Fruit fly (Drosophila melanogaster) whole organism, embryonic: ENCODE results near the gene CG11350.
A peak's percentile ranks its signal among the peaks of the same experiment; 100 is the strongest.

Experiments used
- Asciz ChIP-seq: fragments of 200-800 bp; sonication (Bioruptor generic); optimal IDR thresholded peaks from 2 replicates; lab custom pipeline; 2017; ENCODE audit warnings: missing biosample characterization, mild to moderate bottlenecking, missing genetic modification characterization, missing genetic modification reagents
- BEAF-32 ChIP-seq: fragments of 200-800 bp; sonication (Bioruptor generic); optimal IDR thresholded peaks from 3 replicates; lab custom pipeline; 2017; ENCODE audit warnings: missing biosample characterization, missing genetic modification characterization, mild to moderate bottlenecking, moderate library complexity, missing genetic modification reagents
- Bgb ChIP-seq: fragments of 200-800 bp; sonication (Bioruptor generic); IDR thresholded peaks from 2 replicates; pipeline ENCODE4 v1.3.6; 2022; ENCODE audit warnings: missing biosample characterization, missing genetic modification characterization; ENCODE audit not compliant: partially characterized antibody
- Blimp-1 ChIP-seq: fragments of 200-800 bp; sonication (Bioruptor generic); optimal IDR thresholded peaks from 3 replicates; lab custom pipeline; 2018; ENCODE audit warnings: missing biosample characterization, missing genetic modification characterization, mild to moderate bottlenecking, moderate library complexity, missing genetic modification reagents
- CG10431 ChIP-seq: fragments of 200-800 bp; sonication (Bioruptor generic); optimal IDR thresholded peaks from 3 replicates; lab custom pipeline; 2018; ENCODE audit warnings: missing biosample characterization, mild to moderate bottlenecking, missing genetic modification characterization
- CG11085 ChIP-seq: fragments of 200-800 bp; sonication (Bioruptor generic); IDR thresholded peaks from 2 replicates; pipeline ENCODE4 v1.3.6; 2022; ENCODE audit warnings: missing biosample characterization, missing genetic modification characterization
- CG11398 ChIP-seq: fragments of 200-800 bp; sonication (Bioruptor generic); optimal IDR thresholded peaks from 2 replicates; lab custom pipeline; 2016; ENCODE audit warnings: missing biosample characterization, missing genetic modification characterization
- CG11696 ChIP-seq: fragments of 200-800 bp; sonication (Bioruptor generic); IDR thresholded peaks from 2 replicates; pipeline ENCODE4 v1.3.6; 2022; ENCODE audit warnings: missing biosample characterization, missing genetic modification characterization
- CG12071 ChIP-seq: fragments of 200-800 bp; sonication (Bioruptor generic); optimal IDR thresholded peaks from 3 replicates; lab custom pipeline; 2018; ENCODE audit warnings: missing biosample characterization, mild to moderate bottlenecking, missing genetic modification characterization
- CG14667 ChIP-seq: fragments of 200-800 bp; sonication (Bioruptor generic); IDR thresholded peaks from 2 replicates; pipeline ENCODE4 v1.3.6; 2022; ENCODE audit warnings: missing biosample characterization, missing genetic modification characterization
- CG14860 ChIP-seq: fragments of 200-800 bp; sonication (Bioruptor generic); IDR thresholded peaks from 3 replicates; pipeline ENCODE4 v1.3.6; 2022; ENCODE audit warnings: missing biosample characterization, missing genetic modification characterization; ENCODE audit not compliant: partially characterized antibody
- CG15073 ChIP-seq: fragments of 200-800 bp; sonication (Bioruptor generic); optimal IDR thresholded peaks from 2 replicates; lab custom pipeline; 2016; ENCODE audit warnings: missing biosample characterization, missing genetic modification characterization
- CG15269 ChIP-seq: fragments of 200-800 bp; sonication (Bioruptor generic); optimal IDR thresholded peaks from 2 replicates; lab custom pipeline; 2018; ENCODE audit warnings: missing biosample characterization, mild to moderate bottlenecking, missing genetic modification characterization, moderate library complexity
- CG1647 ChIP-seq: fragments of 200-800 bp; sonication (Bioruptor generic); optimal IDR thresholded peaks from 3 replicates; lab custom pipeline; 2016; ENCODE audit warnings: missing biosample characterization, missing genetic modification characterization
- CG17186 ChIP-seq: fragments of 200-800 bp; sonication (Bioruptor generic); optimal IDR thresholded peaks from 3 replicates; lab custom pipeline; 2017; ENCODE audit warnings: missing biosample characterization, missing genetic modification reagents, missing genetic modification characterization
- CG17612 ChIP-seq: fragments of 200-800 bp; sonication (Bioruptor generic); IDR thresholded peaks from 2 replicates; pipeline ENCODE4 v1.3.6; 2022; ENCODE audit warnings: missing biosample characterization, missing genetic modification characterization
- CG17802 ChIP-seq: fragments of 200-800 bp; sonication (Bioruptor generic); optimal IDR thresholded peaks from 2 replicates; lab custom pipeline; 2018; ENCODE audit warnings: missing biosample characterization, mild to moderate bottlenecking, missing genetic modification characterization, moderate library complexity
- CG17912 ChIP-seq: fragments of 200-800 bp; sonication (Bioruptor generic); optimal IDR thresholded peaks from 2 replicates; lab custom pipeline; 2018; ENCODE audit warnings: missing biosample characterization, mild to moderate bottlenecking, missing genetic modification characterization
- CG2116 ChIP-seq: fragments of 200-800 bp; sonication (Bioruptor generic); optimal IDR thresholded peaks from 3 replicates; lab custom pipeline; 2018; ENCODE audit warnings: missing biosample characterization, mild to moderate bottlenecking, missing genetic modification characterization
- CG31388 ChIP-seq: fragments of 200-800 bp; sonication (Bioruptor generic); optimal IDR thresholded peaks from 2 replicates; lab custom pipeline; 2016; ENCODE audit warnings: missing biosample characterization, missing genetic modification characterization
- CG34376 ChIP-seq: fragments of 200-800 bp; sonication (Bioruptor generic); optimal IDR thresholded peaks from 2 replicates; lab custom pipeline; 2018; ENCODE audit warnings: missing biosample characterization, mild to moderate bottlenecking, missing genetic modification characterization
- CG34422 ChIP-seq: fragments of 200-800 bp; sonication (Bioruptor generic); IDR thresholded peaks from 3 replicates; pipeline ENCODE4 v1.3.6; 2022; ENCODE audit warnings: missing biosample characterization, missing genetic modification characterization
- CG43689 ChIP-seq: fragments of 200-800 bp; sonication (Bioruptor generic); IDR thresholded peaks from 2 replicates; pipeline ENCODE4 v1.3.6; 2022; ENCODE audit warnings: missing biosample characterization, missing genetic modification characterization
- CG4707 ChIP-seq: fragments of 200-800 bp; sonication (Bioruptor generic); optimal IDR thresholded peaks from 2 replicates; lab custom pipeline; 2018; ENCODE audit warnings: missing biosample characterization, mild to moderate bottlenecking, missing genetic modification characterization, moderate library complexity
- CG6654 ChIP-seq: fragments of 200-800 bp; sonication (Bioruptor generic); optimal IDR thresholded peaks from 2 replicates; lab custom pipeline; 2017; ENCODE audit warnings: missing biosample characterization, mild to moderate bottlenecking, missing genetic modification characterization
- CG7786 ChIP-seq: fragments of 200-800 bp; sonication (Bioruptor generic); optimal IDR thresholded peaks from 2 replicates; lab custom pipeline; 2016; ENCODE audit warnings: missing biosample characterization, missing genetic modification characterization
- CG7963 ChIP-seq: fragments of 200-800 bp; sonication (Bioruptor generic); IDR thresholded peaks from 3 replicates; pipeline ENCODE4 v1.3.6; 2022; ENCODE audit warnings: missing biosample characterization, missing genetic modification characterization; ENCODE audit not compliant: partially characterized antibody
- CG8089 ChIP-seq: fragments of 200-800 bp; sonication (Bioruptor generic); optimal IDR thresholded peaks from 3 replicates; lab custom pipeline; 2016; ENCODE audit warnings: missing biosample characterization, missing genetic modification characterization
- CG8478 ChIP-seq: fragments of >200 bp; optimal IDR thresholded peaks from 2 replicates; lab custom pipeline; 2018
- CG9609 ChIP-seq: fragments of 200-800 bp; sonication (Bioruptor generic); optimal IDR thresholded peaks from 3 replicates; lab custom pipeline; 2016; ENCODE audit warnings: missing biosample characterization, missing genetic modification characterization
- CG9876 ChIP-seq: fragments of 200-800 bp; sonication (Bioruptor generic); optimal IDR thresholded peaks from 2 replicates; lab custom pipeline; 2016; ENCODE audit warnings: missing biosample characterization, missing genetic modification characterization
- CG9932 ChIP-seq: fragments of 200-800 bp; sonication (Bioruptor generic); IDR thresholded peaks from 2 replicates; pipeline ENCODE4 v1.3.6; 2022; ENCODE audit warnings: missing biosample characterization, missing genetic modification characterization
- Dip3 ChIP-seq: fragments of 200-800 bp; sonication (Bioruptor generic); optimal IDR thresholded peaks from 3 replicates; lab custom pipeline; 2016; ENCODE audit warnings: missing biosample characterization, missing genetic modification characterization
- Dp ChIP-seq: fragments of 200-800 bp; sonication (Bioruptor generic); optimal IDR thresholded peaks from 2 replicates; lab custom pipeline; 2018; ENCODE audit warnings: missing biosample characterization, mild to moderate bottlenecking, missing genetic modification characterization, moderate library complexity
- Nf-YC ChIP-seq: fragments of 200-800 bp; optimal IDR thresholded peaks from 3 replicates; lab custom pipeline; 2019; ENCODE audit warnings: missing biosample characterization, mild to moderate bottlenecking, missing genetic modification characterization, moderate library complexity
- Sox102F ChIP-seq: fragments of 200-800 bp; sonication (Bioruptor generic); optimal IDR thresholded peaks from 2 replicates; lab custom pipeline; 2018; ENCODE audit warnings: missing biosample characterization, mild to moderate bottlenecking, missing genetic modification characterization, moderate library complexity
- Xbp1 ChIP-seq: fragments of 200-800 bp; sonication (Bioruptor generic); optimal IDR thresholded peaks from 3 replicates; lab custom pipeline; 2016; ENCODE audit warnings: missing biosample characterization, mild to moderate bottlenecking, missing genetic modification characterization
- ac ChIP-seq: fragments of 200-800 bp; sonication (Bioruptor generic); optimal IDR thresholded peaks from 3 replicates; lab custom pipeline; 2017; ENCODE audit warnings: missing biosample characterization, mild to moderate bottlenecking, missing genetic modification characterization
- bab2 ChIP-seq: fragments of 200-800 bp; sonication (Bioruptor generic); optimal IDR thresholded peaks from 2 replicates; lab custom pipeline; 2016; ENCODE audit warnings: missing biosample characterization, missing genetic modification characterization
- fd102C ChIP-seq: fragments of 200-800 bp; sonication (Bioruptor generic); optimal IDR thresholded peaks from 2 replicates; lab custom pipeline; 2018; ENCODE audit warnings: missing biosample characterization, mild to moderate bottlenecking, missing genetic modification characterization, moderate library complexity
- insv ChIP-seq, 2 experiments: fragments of 200-800 bp; sonication (Bioruptor generic); optimal IDR thresholded peaks; 3 replicates each; lab custom pipeline; 2016 to 2018; ENCODE audit warnings: missing biosample characterization in 2 of 2, missing genetic modification characterization in 2 of 2
- lab ChIP-seq: fragments of 200-800 bp; sonication (Bioruptor generic); optimal IDR thresholded peaks from 3 replicates; lab custom pipeline; 2017; ENCODE audit warnings: missing biosample characterization, missing genetic modification characterization, mild to moderate bottlenecking, moderate library complexity, missing genetic modification reagents
- mam ChIP-seq: fragments of 200-800 bp; sonication (Bioruptor generic); optimal IDR thresholded peaks from 3 replicates; lab custom pipeline; 2016; ENCODE audit warnings: missing biosample characterization, missing genetic modification characterization
- mirr ChIP-seq: fragments of 200-800 bp; sonication (Bioruptor generic); optimal IDR thresholded peaks from 3 replicates; lab custom pipeline; 2018; ENCODE audit warnings: missing biosample characterization, mild to moderate bottlenecking, missing genetic modification characterization
- peb ChIP-seq: fragments of 200-800 bp; sonication (Bioruptor generic); IDR thresholded peaks from 2 replicates; pipeline ENCODE4 v1.3.6; 2022; ENCODE audit warnings: missing biosample characterization, missing genetic modification characterization
- pfk ChIP-seq: fragments of 200-800 bp; sonication (Bioruptor generic); optimal IDR thresholded peaks from 2 replicates; lab custom pipeline; 2018; ENCODE audit warnings: missing biosample characterization, mild to moderate bottlenecking, missing genetic modification characterization, moderate library complexity
- run ChIP-seq: fragments of 200-800 bp; sonication (Bioruptor generic); optimal IDR thresholded peaks from 3 replicates; lab custom pipeline; 2018; ENCODE audit warnings: missing biosample characterization, mild to moderate bottlenecking, missing genetic modification characterization
- sens-2 ChIP-seq: fragments of 200-800 bp; sonication (Bioruptor generic); IDR thresholded peaks from 2 replicates; pipeline ENCODE4 v1.3.6; 2022; ENCODE audit warnings: missing biosample characterization, missing genetic modification characterization
- sqz ChIP-seq: fragments of 200-800 bp; sonication (Bioruptor generic); optimal IDR thresholded peaks from 3 replicates; lab custom pipeline; 2018; ENCODE audit warnings: missing biosample characterization, mild to moderate bottlenecking, missing genetic modification characterization
- ttk ChIP-seq: fragments of 200-800 bp; sonication (Bioruptor generic); IDR thresholded peaks from 2 replicates; pipeline ENCODE4 v2.1.2; 2022; ENCODE audit warnings: missing biosample characterization, missing genetic modification characterization
- zen2 ChIP-seq: fragments of 200-800 bp; sonication (Bioruptor generic); IDR thresholded peaks from 3 replicates; pipeline ENCODE4 v1.3.6; 2022; ENCODE audit warnings: missing biosample characterization, missing genetic modification characterization; ENCODE audit not compliant: partially characterized antibody

Gene CG11350

dm6 chr3L:4521809-4522208 lies 39.2 kb downstream of the CG11350 start (continued):
- TF ChIP-seq zen2 (no peak), Xbp1 (no peak), CG12071 (peak; percentile 62), CG17186 (no peak), fd102C (GFP tag; lab: Kevin White, UChicago) (no peak), CG8478 (lab: Kevin White, UChicago) (no peak), Nf-YC (tag; lab: Kevin White, UChicago) (no peak), Asciz (GFP tag; lab: Kevin White, UChicago) (peak; percentile 43), Bgb (GFP tag; lab: Robert Waterston, UW) (no peak), bab2 (GFP tag; lab: Kevin White, UChicago) (no peak), ac (no peak), Dip3 (GFP tag; lab: Kevin White, UChicago) (no peak), CG11398 (GFP tag; lab: Kevin White, UChicago) (no peak), pfk (no peak), mam (peak; percentile 56), Sox102F (GFP tag; lab: Kevin White, UChicago) (peak; percentile 2), CG14860 (GFP tag; lab: Robert Waterston, UW) (no peak), Blimp-1 (peak; percentile 10), ttk (GFP tag; lab: Robert Waterston, UW) (no peak), CG17612 (GFP tag; lab: Robert Waterston, UW) (no peak), CG7963 (GFP tag; lab: Robert Waterston, UW) (no peak), sens-2 (GFP tag; lab: Robert Waterston, UW) (no peak), run (tag; lab: Kevin White, UChicago) (no peak), CG11696 (peak; percentile 54), CG31388 (GFP tag; lab: Kevin White, UChicago) (no peak), lab (peak; percentile 83), insv (GFP tag; optimal IDR thresholded peaks at IDR 0.05; lab: Kevin White, UChicago) (no peak), CG34422 (GFP tag; lab: Robert Waterston, UW) (no peak), CG8089 (GFP tag; lab: Kevin White, UChicago) (peak; percentile 5), BEAF-32 (no peak), sqz (no peak), CG9609 (GFP tag; lab: Kevin White, UChicago) (no peak), CG17802 (tag; lab: Kevin White, UChicago) (no peak), CG9876 (GFP tag; lab: Kevin White, UChicago) (no peak), CG9932 (GFP tag; lab: Robert Waterston, UW) (no peak), CG2116 (GFP tag; lab: Kevin White, UChicago) (no peak), CG1647 (GFP tag; lab: Kevin White, UChicago) (no peak), mirr (GFP tag; lab: Kevin White, UChicago) (peak; percentile 50), CG17912 (GFP tag; lab: Kevin White, UChicago) (no peak), CG14667 (peak; percentile 15; the same call in 1 of the 2 replicates), CG15269 (tag; lab: Kevin White, UChicago) (peak; percentile 27), CG6654 (no peak), CG43689 (GFP tag; lab: Robert Waterston, UW) (no peak), CG34376 (GFP tag; lab: Kevin White, UChicago) (no peak), peb (GFP tag; lab: Robert Waterston, UW) (no peak), CG11085 (GFP tag; lab: Robert Waterston, UW) (peak; percentile 48; the same call in 1 of the 2 replicates), CG4707 (GFP tag; lab: Kevin White, UChicago) (no peak), CG15073 (GFP tag; lab: Kevin White, UChicago) (no peak), CG10431 (GFP tag; lab: Kevin White, UChicago) (no peak), CG7786 (no peak), Dp (GFP tag; lab: Kevin White, UChicago) (no peak)
